Worm (Caenorhabditis elegans): ENCODE results near the gene spo-11.

Gene spo-11

ce11 chrIV:11124674-11125073, at the start of gene spo-11:
TSS of gene spo-11 (minus strand) at chrIV:11124862.
- TF ChIP-seq unc-62 (GFP tag; optimal IDR thresholded peaks at IDR 0.05) (no peak), aly-2 (tag; optimal IDR thresholded peaks at IDR 0.05) (no peak), nhr-10 (tag; optimal IDR thresholded peaks at IDR 0.05) (no peak), Y55F3AM.14 (GFP tag; optimal IDR thresholded peaks at IDR 0.05) (no peak), nhr-129 (tag; optimal IDR thresholded peaks at IDR 0.05) (no peak), fos-1 (tag; optimal IDR thresholded peaks at IDR 0.05) (no peak), nhr-25 (tag; optimal IDR thresholded peaks at IDR 0.05) (no peak), ztf-4 (tag; optimal IDR thresholded peaks at IDR 0.05) (no peak), peb-1 (tag; optimal IDR thresholded peaks at IDR 0.05) (no peak), ceh-82 (tag; optimal IDR thresholded peaks at IDR 0.05) (no peak), lin-11 (tag; optimal IDR thresholded peaks at IDR 0.05) (no peak), elt-3 (tag; optimal IDR thresholded peaks at IDR 0.05) (no peak), zag-1 (tag; optimal IDR thresholded peaks at IDR 0.05) (no peak), gmeb-1 (tag; optimal IDR thresholded peaks at IDR 0.05) (no peak), nhr-237 (tag; optimal IDR thresholded peaks at IDR 0.05) (no peak), skn-1 (tag; optimal IDR thresholded peaks at IDR 0.05) (no peak), lin-39 (tag; optimal IDR thresholded peaks at IDR 0.05) (no peak), nhr-6 (tag; optimal IDR thresholded peaks at IDR 0.05) (no peak), unc-55 (GFP tag; optimal IDR thresholded peaks at IDR 0.05) (no peak)

ce11 chrIV:11169652-11170051, 45.0 kb upstream of the spo-11 start, which contains the start of gene nhr-67:
TSS of gene nhr-67 (plus strand) at chrIV:11169748.
- TF ChIP-seq lsy-2 (tag; optimal IDR thresholded peaks at IDR 0.05) (no peak), nhr-25 (tag; optimal IDR thresholded peaks at IDR 0.05) (no peak), lin-13 (GFP tag; optimal IDR thresholded peaks at IDR 0.05) (no peak), ztf-1 (GFP tag; conservative IDR thresholded peaks at IDR 0.05) (no peak), peb-1 (tag; optimal IDR thresholded peaks at IDR 0.05) (no peak), unc-62 (GFP tag; optimal IDR thresholded peaks at IDR 0.05) (no peak), dmd-4 (tag; optimal IDR thresholded peaks at IDR 0.05) (no peak), snpc-4 (tag; optimal IDR thresholded peaks at IDR 0.05) (no peak), elt-3 (tag; optimal IDR thresholded peaks at IDR 0.05) (no peak)

ce11 chrIV:11164831-11165230, 40.2 kb upstream of the spo-11 start, which contains the start of gene C08F8.6:
TSS of gene C08F8.6 (minus strand) at chrIV:11164931.
- no peak for TF ChIP-seq ama-1 (optimal IDR thresholded peaks at IDR 0.05)
- no peak for TF ChIP-seq F13H6.1 (tag; optimal IDR thresholded peaks at IDR 0.05)
- TF ChIP-seq lin-13 (GFP tag; optimal IDR thresholded peaks at IDR 0.05) = no peak
- no peak for TF ChIP-seq nhr-25 (tag; optimal IDR thresholded peaks at IDR 0.05)
- TF ChIP-seq mdl-1 (tag; optimal IDR thresholded peaks at IDR 0.05) = no peak
- no peak for TF ChIP-seq sma-9 (GFP tag; optimal IDR thresholded peaks at IDR 0.05)
- TF ChIP-seq sma-9 (tag; optimal IDR thresholded peaks at IDR 0.05) = no peak
- no peak for TF ChIP-seq blmp-1 (tag; optimal IDR thresholded peaks at IDR 0.05; ENCODE audit: insufficient read depth)
- TF ChIP-seq skn-1 (tag; optimal IDR thresholded peaks at IDR 0.05) = no peak
- no peak for TF ChIP-seq fos-1 (tag; optimal IDR thresholded peaks at IDR 0.05)
- TF ChIP-seq mbf-1 (tag; optimal IDR thresholded peaks at IDR 0.05) = no peak
- TF ChIP-seq nhr-129 (tag; optimal IDR thresholded peaks at IDR 0.05) = no peak
- no peak for TF ChIP-seq nhr-12 (tag; optimal IDR thresholded peaks at IDR 0.05)
- no peak for TF ChIP-seq lsy-2 (tag; optimal IDR thresholded peaks at IDR 0.05)
- no peak for TF ChIP-seq nhr-10 (tag; optimal IDR thresholded peaks at IDR 0.05)
- no peak for TF ChIP-seq zag-1 (tag; optimal IDR thresholded peaks at IDR 0.05)
- TF ChIP-seq nhr-21 (tag; optimal IDR thresholded peaks at IDR 0.05) = no peak

DNA sequence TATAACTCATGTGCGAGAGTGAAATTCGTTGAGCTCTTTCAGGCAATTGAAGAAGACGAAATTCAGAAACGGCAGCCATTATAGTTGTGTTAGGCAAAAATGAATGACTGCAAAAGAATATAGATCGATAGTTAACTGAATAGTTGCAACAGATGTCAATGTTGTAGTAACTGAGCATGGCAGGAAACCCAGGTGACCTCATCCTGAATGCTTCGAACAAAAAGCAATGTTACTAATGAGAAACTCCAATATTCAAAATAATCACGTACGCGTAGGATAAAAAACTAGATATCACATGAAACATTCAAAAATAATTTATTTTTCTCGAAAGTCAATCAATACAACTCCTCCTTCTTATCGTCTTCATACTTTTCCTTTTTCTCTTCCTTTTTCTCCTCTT, 37.8 kb upstream of the spo-11 start, which contains the start of gene fbxb-9:
fbxb-9 (minus strand) TSS at position 101 of the 400 bp plus-strand sequence.
- no peak for TF ChIP-seq nhr-21 (tag; optimal IDR thresholded peaks at IDR 0.05)
- no peak for TF ChIP-seq ztf-11 (tag; optimal IDR thresholded peaks at IDR 0.05)
- no peak for TF ChIP-seq alr-1 (tag; optimal IDR thresholded peaks at IDR 0.05)
- no peak for TF ChIP-seq nhr-129 (tag; optimal IDR thresholded peaks at IDR 0.05)
- no peak for TF ChIP-seq lsy-2 (tag; optimal IDR thresholded peaks at IDR 0.05)
- TF ChIP-seq peb-1 (tag; optimal IDR thresholded peaks at IDR 0.05) = no peak
- no peak for TF ChIP-seq mbf-1 (tag; optimal IDR thresholded peaks at IDR 0.05)
- TF ChIP-seq dmd-4 (tag; optimal IDR thresholded peaks at IDR 0.05) = no peak
- TF ChIP-seq blmp-1 (tag; optimal IDR thresholded peaks at IDR 0.05; ENCODE audit: insufficient read depth) = no peak
- no peak for TF ChIP-seq lin-13 (GFP tag; optimal IDR thresholded peaks at IDR 0.05)
- TF ChIP-seq ceh-82 (tag; optimal IDR thresholded peaks at IDR 0.05) = no peak
- TF ChIP-seq gmeb-1 (tag; optimal IDR thresholded peaks at IDR 0.05) = no peak
- no peak for TF ChIP-seq aly-2 (tag; optimal IDR thresholded peaks at IDR 0.05)
- TF ChIP-seq sma-9 (GFP tag; optimal IDR thresholded peaks at IDR 0.05) = no peak
- TF ChIP-seq sma-9 (tag; optimal IDR thresholded peaks at IDR 0.05) = no peak
- TF ChIP-seq unc-55 (GFP tag; optimal IDR thresholded peaks at IDR 0.05) = no peak

All from whole organism, L2 larva.